Worm (Caenorhabditis elegans) whole organism, L2 larva: ENCODE measurements around the gene lipl-8.

ENCODE experiments used
- C34F6.9 ChIP-seq: fragments of 150-350 bp; optimal IDR thresholded peaks from 2 replicates; lab custom pipeline; 2014; ENCODE audit warnings: missing biosample characterization, missing genetic modification characterization
- F13H6.1 ChIP-seq: sonication (generic microtip); optimal IDR thresholded peaks from 2 replicates; lab custom pipeline; 2016; ENCODE audit warnings: missing genetic modification characterization, missing compliant biosample characterization
- R02D3.7 ChIP-seq: fragments of 150-350 bp; optimal IDR thresholded peaks from 2 replicates; lab custom pipeline; 2014; ENCODE audit warnings: missing biosample characterization, missing genetic modification characterization
- Y55F3AM.14 ChIP-seq: fragments of 200-800 bp; sonication (Bioruptor generic); optimal IDR thresholded peaks from 2 replicates; lab custom pipeline; 2018; ENCODE audit warnings: mild to moderate bottlenecking, missing genetic modification characterization, missing compliant biosample characterization
- ZK546.5 ChIP-seq: sonication (generic microtip); optimal IDR thresholded peaks from 2 replicates; lab custom pipeline; 2017; ENCODE audit warnings: missing biosample characterization, missing genetic modification characterization
- alr-1 ChIP-seq: fragments of 150-350 bp; optimal IDR thresholded peaks from 2 replicates; lab custom pipeline; 2014; ENCODE audit warnings: missing biosample characterization, missing genetic modification characterization
- ama-1 ChIP-seq: fragments of 150-350 bp; optimal IDR thresholded peaks from 2 replicates; lab custom pipeline; 2018; ENCODE audit warnings: inconsistent platforms
- blmp-1 ChIP-seq: sonication (generic microtip); optimal IDR thresholded peaks from 2 replicates; lab custom pipeline; 2017; ENCODE audit warnings: missing genetic modification characterization, mild to moderate bottlenecking, missing compliant biosample characterization, antibody characterized with exemption, moderate library complexity; ENCODE audit not compliant: insufficient read depth
- ceh-82 ChIP-seq: fragments of 150-350 bp; optimal IDR thresholded peaks from 2 replicates; lab custom pipeline; 2014; ENCODE audit warnings: missing biosample characterization, missing genetic modification characterization
- crh-2 ChIP-seq: sonication (generic microtip); optimal IDR thresholded peaks from 2 replicates; lab custom pipeline; 2017; ENCODE audit warnings: missing biosample characterization, missing genetic modification characterization
- dmd-4 ChIP-seq: sonication (generic microtip); optimal IDR thresholded peaks from 2 replicates; lab custom pipeline; 2017; ENCODE audit warnings: missing biosample characterization, missing genetic modification characterization
- elt-3 ChIP-seq: sonication (generic microtip); optimal IDR thresholded peaks from 2 replicates; lab custom pipeline; 2017; ENCODE audit warnings: missing biosample characterization, missing genetic modification characterization
- fos-1 ChIP-seq: fragments of 150-350 bp; optimal IDR thresholded peaks from 2 replicates; lab custom pipeline; 2014; ENCODE audit warnings: missing biosample characterization, missing genetic modification characterization
- gmeb-1 ChIP-seq: fragments of 150-350 bp; optimal IDR thresholded peaks from 2 replicates; lab custom pipeline; 2014; ENCODE audit warnings: missing biosample characterization, missing genetic modification characterization
- lin-11 ChIP-seq: fragments of 150-350 bp; sonication (generic microtip); optimal IDR thresholded peaks from 2 replicates; lab custom pipeline; 2014; ENCODE audit warnings: missing biosample characterization, missing genetic modification characterization, inconsistent platforms, mixed read lengths
- lin-13 ChIP-seq: fragments of 150-350 bp; optimal IDR thresholded peaks from 2 replicates; lab custom pipeline; 2014; ENCODE audit warnings: missing biosample characterization, missing genetic modification reagents, missing genetic modification characterization
- lsy-2 ChIP-seq, 2 experiments: fragments of 150-350 bp in 1 of 2; sonication (generic microtip) in 1 of 2; optimal IDR thresholded peaks; 2 replicates each; lab custom pipeline; 2014 to 2017; ENCODE audit warnings: missing biosample characterization in 2 of 2, missing genetic modification characterization in 2 of 2
- mab-5 ChIP-seq: fragments of 150-350 bp; optimal IDR thresholded peaks from 2 replicates; lab custom pipeline; 2014; ENCODE audit warnings: missing biosample characterization, missing genetic modification characterization
- mbf-1 ChIP-seq: sonication (generic microtip); optimal IDR thresholded peaks from 2 replicates; lab custom pipeline; 2017; ENCODE audit warnings: missing biosample characterization, missing genetic modification characterization
- mdl-1 ChIP-seq, 2 experiments: fragments of 150-350 bp in 1 of 2; sonication (generic microtip) in 1 of 2; optimal IDR thresholded peaks; 2 replicates each; lab custom pipeline; 2017; ENCODE audit warnings: missing biosample characterization in 2 of 2, missing genetic modification characterization in 2 of 2
- nhr-10 ChIP-seq: sonication (generic microtip); optimal IDR thresholded peaks from 2 replicates; lab custom pipeline; 2017; ENCODE audit warnings: missing biosample characterization, missing genetic modification characterization
- nhr-11 ChIP-seq: fragments of 150-350 bp; optimal IDR thresholded peaks from 2 replicates; lab custom pipeline; 2014; ENCODE audit warnings: missing biosample characterization, missing genetic modification characterization
- nhr-129 ChIP-seq: fragments of 150-350 bp; optimal IDR thresholded peaks from 2 replicates; lab custom pipeline; 2014; ENCODE audit warnings: missing biosample characterization, missing genetic modification characterization
- nhr-21 ChIP-seq: fragments of 150-350 bp; optimal IDR thresholded peaks from 2 replicates; lab custom pipeline; 2014; ENCODE audit warnings: missing biosample characterization, missing genetic modification characterization
- nhr-237 ChIP-seq: fragments of 150-350 bp; optimal IDR thresholded peaks from 2 replicates; lab custom pipeline; 2014; ENCODE audit warnings: missing biosample characterization, missing genetic modification characterization
- nhr-25 ChIP-seq: fragments of 150-350 bp; sonication (generic microtip); optimal IDR thresholded peaks from 3 replicates; lab custom pipeline; 2014; ENCODE audit warnings: missing biosample characterization, missing genetic modification characterization
- nhr-77 ChIP-seq: fragments of 150-350 bp; optimal IDR thresholded peaks from 2 replicates; lab custom pipeline; 2014; ENCODE audit warnings: missing biosample characterization, missing genetic modification characterization
- peb-1 ChIP-seq: fragments of 150-350 bp; optimal IDR thresholded peaks from 2 replicates; lab custom pipeline; 2014; ENCODE audit warnings: missing biosample characterization, missing genetic modification characterization
- skn-1 ChIP-seq: sonication (generic microtip); optimal IDR thresholded peaks from 2 replicates; lab custom pipeline; 2017; ENCODE audit warnings: missing biosample characterization, missing genetic modification characterization
- snpc-4 ChIP-seq: fragments of 150-350 bp; optimal IDR thresholded peaks from 2 replicates; lab custom pipeline; 2014; ENCODE audit warnings: missing biosample characterization, missing genetic modification characterization
- unc-55 ChIP-seq: fragments of 150-350 bp; sonication (generic microtip); optimal IDR thresholded peaks from 3 replicates; lab custom pipeline; 2014; ENCODE audit warnings: missing biosample characterization, missing genetic modification reagents, missing genetic modification characterization
- zag-1 ChIP-seq: fragments of 150-350 bp; optimal IDR thresholded peaks from 2 replicates; lab custom pipeline; 2014; ENCODE audit warnings: missing biosample characterization, missing genetic modification characterization
- ztf-1 ChIP-seq: fragments of 200-800 bp; sonication (Bioruptor generic); conservative IDR thresholded peaks from 2 replicates; pipeline ENCODE4 v1.3.6; 2022; ENCODE audit warnings: missing genetic modification characterization, missing compliant biosample characterization

The lipl-8 gene

DNA sequence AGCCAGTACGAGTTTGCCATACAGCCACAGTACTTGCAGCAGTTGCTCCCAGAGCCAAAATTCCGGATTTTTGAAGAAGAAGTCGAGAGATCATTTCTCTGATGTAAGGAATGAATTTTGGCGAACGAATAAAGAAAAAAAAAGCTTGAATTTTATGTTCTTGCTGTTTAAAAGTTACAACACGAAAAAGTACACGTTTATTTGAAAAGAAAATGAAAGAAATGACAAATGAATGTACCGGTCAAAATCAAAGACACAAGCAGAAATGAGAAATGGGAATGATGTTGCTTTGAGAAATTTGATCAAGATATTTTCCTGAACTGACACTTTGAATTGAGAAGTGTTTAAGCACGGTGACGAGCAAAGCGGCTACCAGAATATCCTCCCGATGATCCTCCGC is 7.3 kb downstream of the lipl-8 start, which contains the start of gene Y50E8A.6:
TSS of gene Y50E8A.6 (minus strand) at position 101 of the 400 bp plus-strand sequence.
- TF ChIP-seq ztf-1 (GFP tag; lab: Robert Waterston, UW) (no peak), blmp-1 (tag; lab: Kevin White, UChicago) (no peak), snpc-4 (tag; lab: Kevin White, UChicago) (no peak), lin-13 (GFP tag; lab: Kevin White, UChicago) (no peak), F13H6.1 (no peak), elt-3 (no peak), crh-2 (tag; lab: Kevin White, UChicago) (no peak), peb-1 (no peak), lsy-2 (tag; optimal IDR thresholded peaks at IDR 0.05; lab: Kevin White, UChicago) (no peak), nhr-25 (no peak), nhr-129 (no peak), skn-1 (tag; lab: Kevin White, UChicago) (no peak), zag-1 (tag; lab: Kevin White, UChicago) (no peak), nhr-21 (tag; lab: Kevin White, UChicago) (no peak), ZK546.5 (tag; lab: Kevin White, UChicago) (no peak)

DNA sequence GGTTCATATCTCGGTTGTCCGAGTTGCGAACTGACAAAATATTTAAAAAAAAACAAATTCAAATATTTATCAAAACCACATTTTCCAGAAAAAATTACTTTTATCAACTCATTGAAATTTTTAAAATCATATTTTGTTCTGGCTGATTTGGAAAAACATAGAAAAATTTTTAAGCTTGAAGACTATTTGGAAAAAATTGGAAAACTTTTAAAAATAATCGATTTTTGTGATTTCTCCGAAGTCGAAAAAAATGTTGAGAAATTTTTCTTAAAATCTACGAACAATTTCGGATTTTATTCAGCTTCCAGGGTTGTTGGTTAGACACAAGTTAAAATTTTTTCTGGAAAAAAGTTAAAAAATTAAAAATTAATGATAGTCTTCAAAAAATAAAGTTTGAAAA is 11.7 kb downstream of the lipl-8 start, which contains the start of gene Y50E8A.5:
TSS of gene Y50E8A.5 (minus strand) at position 101 of the 400 bp plus-strand sequence.
- TF ChIP-seq ceh-82: no peak
- TF ChIP-seq unc-55: no peak
- TF ChIP-seq nhr-21 (tag; lab: Kevin White, UChicago): no peak
- TF ChIP-seq Y55F3AM.14: no peak
- TF ChIP-seq nhr-237 (tag; lab: Kevin White, UChicago): no peak
- TF ChIP-seq gmeb-1: no peak
- no peak for TF ChIP-seq fos-1 (tag; lab: Kevin White, UChicago)
- TF ChIP-seq mab-5 (tag; lab: Kevin White, UChicago): no peak
- TF ChIP-seq ztf-1 (GFP tag; lab: Robert Waterston, UW): no peak

DNA sequence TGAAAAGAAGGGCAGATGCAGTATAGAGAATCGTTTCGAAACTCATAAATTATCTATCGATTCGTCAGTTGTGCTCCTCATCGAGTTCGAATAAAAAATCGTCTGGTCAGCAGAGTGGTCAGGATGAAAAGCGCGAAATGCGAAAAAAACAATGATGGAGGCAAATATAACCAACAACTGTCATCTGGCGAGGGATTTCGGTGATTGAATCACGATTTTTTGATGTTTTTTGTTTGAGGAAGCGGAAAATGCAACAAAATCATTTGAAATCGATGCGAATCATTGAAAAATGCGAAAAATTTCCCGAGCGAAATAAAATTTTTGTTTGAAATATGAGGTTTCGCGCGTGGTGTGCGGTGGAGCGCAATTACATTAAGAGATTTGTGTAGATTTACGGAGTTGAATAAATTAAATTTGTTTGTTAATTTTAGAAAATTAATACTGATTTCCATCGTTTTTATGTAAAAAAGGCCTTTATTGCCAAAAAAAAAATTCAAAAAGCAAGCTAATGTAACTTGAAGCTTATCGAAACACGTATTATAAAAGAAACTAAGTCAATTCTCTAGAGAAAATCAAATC is 14.2 kb downstream of the lipl-8 start, which contains the start of gene unc-61:
TSS of gene unc-61 (minus strand) at position 51 of the 579 bp plus-strand sequence.
- peak; percentile 48 for TF ChIP-seq C34F6.9 (tag; lab: Kevin White, UChicago)
- peak; percentile 60 for TF ChIP-seq unc-55
- no peak for TF ChIP-seq lin-11
- TF ChIP-seq zag-1 (tag; lab: Kevin White, UChicago): no peak
- peak; percentile 65 for TF ChIP-seq R02D3.7 (tag; lab: Kevin White, UChicago)
- no peak for TF ChIP-seq elt-3
- TF ChIP-seq nhr-129: peak; percentile 7
- peak; percentile 83 for TF ChIP-seq gmeb-1

DNA sequence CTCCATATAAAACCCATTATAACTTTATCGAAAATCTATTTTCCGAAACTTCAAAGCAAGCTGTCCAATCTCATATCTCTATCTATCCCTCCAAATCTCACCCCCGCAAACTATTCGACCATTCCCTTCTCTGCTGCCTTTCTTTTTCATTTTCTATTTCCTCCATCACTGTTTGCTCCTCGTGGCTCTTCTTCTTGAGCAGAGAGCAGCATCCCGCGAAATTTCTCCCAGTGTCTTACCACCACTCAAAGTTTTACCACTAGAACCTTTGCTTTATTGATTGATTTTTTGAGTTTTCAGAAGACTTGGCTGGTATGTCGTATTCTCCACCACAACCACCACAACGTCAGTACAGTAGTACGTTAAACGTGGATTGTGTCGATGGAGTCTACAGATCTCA is 19.2 kb downstream of the lipl-8 start, which contains the start of gene oig-3:
TSS of gene oig-3 (plus strand) at position 301 of the 400 bp plus-strand sequence.
- no peak for TF ChIP-seq nhr-77 (tag; lab: Kevin White, UChicago)
- TF ChIP-seq peb-1: no peak
- no peak for TF ChIP-seq mbf-1 (tag; lab: Kevin White, UChicago)
- no peak for TF ChIP-seq nhr-10
- no peak for TF ChIP-seq ama-1 (lab: Kevin White, UChicago)

DNA sequence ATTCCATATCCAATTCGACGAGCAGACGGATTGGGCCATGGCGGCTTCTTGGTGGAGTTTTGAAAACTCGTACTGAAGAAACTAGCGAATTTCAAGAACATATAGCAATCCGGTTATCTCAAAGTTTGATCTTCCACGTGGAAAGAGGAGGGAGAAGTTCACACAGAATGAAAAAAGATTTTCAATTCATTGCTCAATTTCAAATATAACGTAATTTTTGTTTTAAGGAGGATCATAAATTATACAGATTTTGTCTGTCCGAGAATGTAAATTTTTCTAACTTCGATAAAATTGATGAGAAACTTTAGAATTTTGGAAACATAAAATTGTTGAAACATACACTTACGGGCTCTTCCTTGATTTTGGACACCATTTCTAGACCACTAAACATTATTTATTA is 19.8 kb downstream of the lipl-8 start, which contains the start of gene Y50E8A.2:
TSS of gene Y50E8A.2 (minus strand) at position 101 of the 400 bp plus-strand sequence.
- TF ChIP-seq dmd-4: no peak
- no peak for TF ChIP-seq lsy-2 (tag; optimal IDR thresholded peaks at IDR 0.05; lab: Kevin White, UChicago)
- TF ChIP-seq mdl-1 (tag; optimal IDR thresholded peaks at IDR 0.05; lab: Kevin White, UChicago): no peak
- TF ChIP-seq nhr-11 (tag; lab: Kevin White, UChicago): no peak
- TF ChIP-seq crh-2 (tag; lab: Kevin White, UChicago): no peak
- no peak for TF ChIP-seq nhr-129
- TF ChIP-seq gmeb-1: no peak
- no peak for TF ChIP-seq nhr-237 (tag; lab: Kevin White, UChicago)
- no peak for TF ChIP-seq alr-1 (tag; lab: Kevin White, UChicago)
- TF ChIP-seq snpc-4 (tag; lab: Kevin White, UChicago): no peak
- no peak for TF ChIP-seq fos-1 (tag; lab: Kevin White, UChicago)
